Fruit fly (Drosophila melanogaster): ENCODE data around the gene CG12971.

CG12971 gene

dm6 chr3L:21334999-21335631, 21.2 kb downstream of the CG12971 start, which contains the start of gene Tsr1 (continued):
- TF ChIP-seq CG14710 (tag; optimal IDR thresholded peaks at IDR 0.05): no peak
- TF ChIP-seq Drgx (GFP tag; IDR thresholded peaks at IDR 0.05): no peak
- no peak for TF ChIP-seq CG10267 (tag; optimal IDR thresholded peaks at IDR 0.05)
- no peak for TF ChIP-seq CG9932 (GFP tag; IDR thresholded peaks at IDR 0.05)
- TF ChIP-seq gcm (GFP tag; optimal IDR thresholded peaks at IDR 0.05): no peak
- no peak for TF ChIP-seq pnt (GFP tag; optimal IDR thresholded peaks at IDR 0.05)
- TF ChIP-seq Adf1 (GFP tag; IDR thresholded peaks at IDR 0.05): no peak
- TF ChIP-seq B-H1 (GFP tag; IDR thresholded peaks at IDR 0.05): no peak
- no peak for TF ChIP-seq CG31365 (tag; optimal IDR thresholded peaks at IDR 0.05)
- TF ChIP-seq CG6765 (GFP tag; optimal IDR thresholded peaks at IDR 0.05): no peak
- no peak for TF ChIP-seq Xrp1 (GFP tag; IDR thresholded peaks at IDR 0.05)
- no peak for TF ChIP-seq psq (GFP tag; optimal IDR thresholded peaks at IDR 0.05)
- no peak for TF ChIP-seq Dad (GFP tag; optimal IDR thresholded peaks at IDR 0.05)
- TF ChIP-seq CG18011 (GFP tag; optimal IDR thresholded peaks at IDR 0.05): no peak
- TF ChIP-seq Sox102F (GFP tag; optimal IDR thresholded peaks at IDR 0.05): no peak
- no peak for TF ChIP-seq sob (GFP tag; IDR thresholded peaks at IDR 0.05)
- TF ChIP-seq CG9437 (GFP tag; optimal IDR thresholded peaks at IDR 0.05): no peak
- TF ChIP-seq CG15269 (tag; optimal IDR thresholded peaks at IDR 0.05): no peak
- TF ChIP-seq CG4282 (GFP tag; optimal IDR thresholded peaks at IDR 0.05): no peak
- TF ChIP-seq cas (GFP tag; IDR thresholded peaks at IDR 0.05): no peak
- TF ChIP-seq danr (GFP tag; IDR thresholded peaks at IDR 0.05): no peak
- no peak for TF ChIP-seq Rx (GFP tag; IDR thresholded peaks at IDR 0.05)
- TF ChIP-seq Mad (GFP tag; optimal IDR thresholded peaks at IDR 0.05): no peak
- peak; percentile 83 for TF ChIP-seq nerfin-2 (GFP tag; IDR thresholded peaks at IDR 0.05; ENCODE audit: partially characterized antibody)
- no peak for TF ChIP-seq NfI (GFP tag; optimal IDR thresholded peaks at IDR 0.05)
- peak; percentile 69 for TF ChIP-seq CG14860 (GFP tag; IDR thresholded peaks at IDR 0.05; ENCODE audit: partially characterized antibody)
- no peak for TF ChIP-seq Gug (GFP tag; IDR thresholded peaks at IDR 0.05)
- no peak for TF ChIP-seq Hr39 (optimal IDR thresholded peaks at IDR 0.05)
- no peak for TF ChIP-seq CG13624 (GFP tag; optimal IDR thresholded peaks at IDR 0.05)
- TF ChIP-seq Blimp-1 (GFP tag; optimal IDR thresholded peaks at IDR 0.05): no peak
- no peak for TF ChIP-seq emc (GFP tag; optimal IDR thresholded peaks at IDR 0.05)
- no peak for TF ChIP-seq CG12299 (tag; optimal IDR thresholded peaks at IDR 0.05)
- peak; percentile 12 for TF ChIP-seq CG9797 (GFP tag; optimal IDR thresholded peaks at IDR 0.05)
- peak; percentile 92 for TF ChIP-seq bbx (GFP tag; IDR thresholded peaks at IDR 0.05; ENCODE audit: partially characterized antibody)
- TF ChIP-seq MBD-R2 (GFP tag; IDR thresholded peaks at IDR 0.05): peak; percentile 47
- TF ChIP-seq Atf3 (GFP tag; optimal IDR thresholded peaks at IDR 0.05): no peak
- no peak for TF ChIP-seq Fer2 (tag; optimal IDR thresholded peaks at IDR 0.05)
- TF ChIP-seq CG4424 (GFP tag; optimal IDR thresholded peaks at IDR 0.05): no peak
- no peak for TF ChIP-seq CG6689 (GFP tag; IDR thresholded peaks at IDR 0.05)
- no peak for TF ChIP-seq CG8359 (GFP tag; optimal IDR thresholded peaks at IDR 0.05; ENCODE audit: borderline replicate concordance)
- no peak for TF ChIP-seq gem (tag; optimal IDR thresholded peaks at IDR 0.05)
- no peak for TF ChIP-seq CG2202 (tag; optimal IDR thresholded peaks at IDR 0.05)
- no peak for TF ChIP-seq lov (optimal IDR thresholded peaks at IDR 0.05)
- no peak for TF ChIP-seq lov (GFP tag; IDR thresholded peaks at IDR 0.05)
- peak; percentile 80 for TF ChIP-seq Dref (GFP tag; IDR thresholded peaks at IDR 0.05)
- TF ChIP-seq toy (GFP tag; IDR thresholded peaks at IDR 0.05): no peak
- TF ChIP-seq CG10274 (GFP tag; optimal IDR thresholded peaks at IDR 0.05): no peak
- TF ChIP-seq ash1 (GFP tag; optimal IDR thresholded peaks at IDR 0.05): no peak
- TF ChIP-seq br (optimal IDR thresholded peaks at IDR 0.05): no peak
- no peak for TF ChIP-seq CG7271 (tag; optimal IDR thresholded peaks at IDR 0.05)
- TF ChIP-seq Ravus (GFP tag; IDR thresholded peaks at IDR 0.05): no peak
- no peak for TF ChIP-seq kni (GFP tag; optimal IDR thresholded peaks at IDR 0.05)
